Worm (Caenorhabditis elegans): ENCODE results near the gene efa-6.
"Not testable (repeated sequence)": the region's sequence is repeated elsewhere in the genome, so short reads cannot be mapped to it uniquely, and the experiment has no call there.

efa-6 gene

DNA sequence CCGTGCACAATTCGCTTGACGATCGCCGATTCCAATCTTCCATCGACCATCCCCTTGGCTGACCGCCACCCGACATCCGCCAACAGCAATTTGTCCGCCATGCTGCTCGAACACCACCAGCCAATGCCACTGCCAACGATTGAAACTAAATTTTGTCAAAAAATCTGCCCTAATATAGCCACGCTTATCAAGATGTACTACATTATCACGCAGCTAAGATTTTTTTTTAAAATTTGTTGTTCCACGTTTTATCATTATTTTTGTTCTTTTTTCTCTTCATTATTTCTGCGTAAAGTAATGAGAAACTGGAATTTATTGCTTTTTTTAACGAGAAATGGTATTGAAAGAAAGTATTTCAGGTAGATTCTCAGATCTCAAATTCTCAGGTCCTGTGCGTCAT lies 24.8 kb upstream of the efa-6 start, which contains the start of gene C26H9A.3:
Gene C26H9A.3, minus strand, starts transcription at position 101 of the 400 bp plus-strand sequence.
- TF ChIP-seq hlh-17 (GFP tag; optimal IDR thresholded peaks at IDR 0.05; ENCODE audit: borderline replicate concordance); unc-30 (tag; optimal IDR thresholded peaks at IDR 0.05); nhr-77 (tag; optimal IDR thresholded peaks at IDR 0.05): not testable (repeated sequence)

DNA sequence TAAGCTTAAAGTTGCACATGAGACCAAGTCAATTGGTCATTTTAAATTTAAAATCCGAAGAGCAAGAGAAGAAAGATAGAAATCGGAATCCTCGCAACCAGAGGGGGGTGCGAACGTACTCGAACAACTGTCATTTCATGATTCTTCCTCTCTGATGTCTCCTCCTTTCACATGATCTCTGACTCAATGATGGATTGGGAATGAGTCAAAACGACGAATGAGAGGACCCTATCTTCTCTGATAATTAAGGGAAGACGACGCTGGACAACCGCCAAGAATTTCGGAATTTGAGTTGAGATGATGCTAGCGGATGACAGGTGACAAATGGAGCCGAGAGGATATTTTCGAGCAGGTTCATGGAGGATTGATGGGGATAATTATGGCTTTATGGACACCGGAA lies 22.8 kb upstream of the efa-6 start:
- TF ChIP-seq ztf-4 (tag; optimal IDR thresholded peaks at IDR 0.05) (peak; percentile 4), nhr-20 (tag; optimal IDR thresholded peaks at IDR 0.05) (peak; percentile 40), efl-1 (optimal IDR thresholded peaks at IDR 0.05) (peak; percentile 32 to 35), efl-1 (GFP tag; optimal IDR thresholded peaks at IDR 0.05 in 1 of 2) (no peak), lir-3 (tag; optimal IDR thresholded peaks at IDR 0.05; ENCODE audit: poor library complexity) (peak; percentile 12), dsc-1 (tag; optimal IDR thresholded peaks at IDR 0.05) (no peak), xbp-1 (tag; optimal IDR thresholded peaks at IDR 0.05) (peak; percentile 4), pag-3 (tag; optimal IDR thresholded peaks at IDR 0.05; ENCODE audit: borderline replicate concordance, insufficient read depth) (no peak), fkh-4 (tag; optimal IDR thresholded peaks at IDR 0.05; ENCODE audit: borderline replicate concordance) (no peak), Y116A8C.19 (tag; optimal IDR thresholded peaks at IDR 0.05; ENCODE audit: borderline replicate concordance) (no peak), egl-27 (tag; optimal IDR thresholded peaks at IDR 0.05) (no peak), nhr-47 (tag; optimal IDR thresholded peaks at IDR 0.05) (peak; percentile 3), lsy-2 (tag; optimal IDR thresholded peaks at IDR 0.05) (peak; percentile 17 to 54), snu-23 (GFP tag; optimal IDR thresholded peaks at IDR 0.05) (peak; percentile 54), irx-1 (tag; optimal IDR thresholded peaks at IDR 0.05) (no peak), nhr-11 (tag; optimal IDR thresholded peaks at IDR 0.05) (no peak), unc-130 (tag; optimal IDR thresholded peaks at IDR 0.05) (peak; percentile 39), nhr-19 (GFP tag; conservative IDR thresholded peaks at IDR 0.05) (no peak), lin-35 (GFP tag; optimal IDR thresholded peaks at IDR 0.05) (peak in 1 of 2 experiments; percentile 5), swsn-7 (tag; optimal IDR thresholded peaks at IDR 0.05) (peak; percentile 29), ceh-82 (tag; optimal IDR thresholded peaks at IDR 0.05) (no peak), rnt-1 (tag; optimal IDR thresholded peaks at IDR 0.05) (peak; percentile 80), ama-1 (optimal IDR thresholded peaks at IDR 0.05) (no peak), lin-14 (GFP tag; optimal IDR thresholded peaks at IDR 0.05) (peak; percentile 89), vab-15 (tag; optimal IDR thresholded peaks at IDR 0.05) (no peak), nhr-71 (tag; optimal IDR thresholded peaks at IDR 0.05) (peak; percentile 77), hlh-4 (tag; optimal IDR thresholded peaks at IDR 0.05) (no peak), lin-39 (tag; optimal IDR thresholded peaks at IDR 0.05) (peak; percentile 74), tbx-2 (tag; optimal IDR thresholded peaks at IDR 0.05) (peak; percentile 27)

DNA sequence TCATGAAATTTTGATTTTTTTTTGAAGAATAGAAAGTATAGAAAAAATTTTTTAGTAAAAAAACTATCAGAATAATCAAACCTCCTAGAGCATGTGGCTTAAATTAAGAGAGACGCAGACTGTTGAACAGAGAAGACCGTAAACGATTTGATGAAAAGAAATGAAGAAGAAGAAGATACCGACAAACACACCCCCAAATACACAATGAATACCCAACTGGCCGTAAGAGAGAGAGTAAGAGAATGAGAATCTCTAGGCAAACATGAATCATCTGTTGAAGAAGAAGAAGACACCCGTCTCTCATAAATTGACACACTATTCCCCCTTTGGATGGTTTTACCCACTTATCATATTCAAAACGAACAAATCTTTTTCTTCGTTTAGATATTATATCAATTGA lies 19.3 kb upstream of the efa-6 start:
- TF ChIP-seq hpl-2 (GFP tag; optimal IDR thresholded peaks at IDR 0.05) (no peak), nhr-237 (tag; optimal IDR thresholded peaks at IDR 0.05) (no peak), tbx-2 (tag; optimal IDR thresholded peaks at IDR 0.05) (no peak), nhr-84 (tag; optimal IDR thresholded peaks at IDR 0.05) (no peak), elt-2 (tag; optimal IDR thresholded peaks at IDR 0.05) (no peak), nhr-90 (tag; optimal IDR thresholded peaks at IDR 0.05; ENCODE audit: poor library complexity) (no peak), mab-9 (GFP tag; IDR thresholded peaks at IDR 0.05) (no peak), zag-1 (tag; optimal IDR thresholded peaks at IDR 0.05) (no peak), lin-35 (GFP tag; optimal IDR thresholded peaks at IDR 0.05) (peak in 1 of 2 experiments; percentile 40), hlh-17 (GFP tag; optimal IDR thresholded peaks at IDR 0.05; ENCODE audit: borderline replicate concordance) (no peak), xbp-1 (tag; optimal IDR thresholded peaks at IDR 0.05) (no peak), Y116A8C.19 (tag; optimal IDR thresholded peaks at IDR 0.05; ENCODE audit: borderline replicate concordance) (no peak), efl-3 (GFP tag; optimal IDR thresholded peaks at IDR 0.05) (no peak), unc-30 (tag; optimal IDR thresholded peaks at IDR 0.05) (no peak), egl-13 (tag; optimal IDR thresholded peaks at IDR 0.05) (no peak), efl-1 (optimal IDR thresholded peaks at IDR 0.05) (no peak), efl-1 (GFP tag; optimal IDR thresholded peaks at IDR 0.05 in 1 of 2) (peak in 1 of 2 experiments; percentile 85), elt-3 (tag; optimal IDR thresholded peaks at IDR 0.05) (peak in 3 of 6 experiments; percentile 5 to 41 (median 18)), lin-15B (tag; optimal IDR thresholded peaks at IDR 0.05) (no peak), nhr-12 (tag; optimal IDR thresholded peaks at IDR 0.05) (no peak), dsc-1 (tag; optimal IDR thresholded peaks at IDR 0.05) (peak; percentile 59), rnt-1 (tag; optimal IDR thresholded peaks at IDR 0.05) (no peak), hlh-4 (tag; optimal IDR thresholded peaks at IDR 0.05) (no peak), sox-4 (tag; optimal IDR thresholded peaks at IDR 0.05) (no peak), unc-86 (tag; optimal IDR thresholded peaks at IDR 0.05) (no peak), fkh-8 (tag; optimal IDR thresholded peaks at IDR 0.05) (no peak), ceh-82 (tag; optimal IDR thresholded peaks at IDR 0.05) (no peak), tlp-1 (tag; optimal IDR thresholded peaks at IDR 0.05) (no peak), mep-1 (tag; optimal IDR thresholded peaks at IDR 0.05) (peak; percentile 58)
